Worm (Caenorhabditis elegans) whole organism, L4 larva: ENCODE results near the gene gpa-12.

Experiments used
- D1046.2 ChIP-seq: fragments of 200-800 bp; sonication (Bioruptor generic); IDR thresholded peaks from 2 replicates; pipeline ENCODE4 v1.3.6; 2022; ENCODE audit warnings: missing genetic modification characterization, missing compliant biosample characterization
- R02D3.7 ChIP-seq: fragments of 150-350 bp; sonication (generic microtip); optimal IDR thresholded peaks from 3 replicates; lab custom pipeline; 2014; ENCODE audit warnings: missing biosample characterization, missing genetic modification characterization
- ZK546.5 ChIP-seq, 2 experiments: sonication (generic microtip); optimal IDR thresholded peaks; 2 replicates each; lab custom pipeline; 2017; ENCODE audit warnings: missing biosample characterization in 2 of 2, missing genetic modification characterization in 2 of 2
- daf-8 ChIP-seq: fragments of 200-800 bp; sonication (Bioruptor generic); IDR thresholded peaks from 2 replicates; pipeline ENCODE4 v1.3.6; 2022; ENCODE audit warnings: missing genetic modification characterization, missing compliant biosample characterization
- lin-13 ChIP-seq: fragments of 150-350 bp; optimal IDR thresholded peaks from 2 replicates; lab custom pipeline; 2014; ENCODE audit warnings: missing biosample characterization, missing genetic modification reagents, missing genetic modification characterization
- nhr-11 ChIP-seq: fragments of 150-350 bp; optimal IDR thresholded peaks from 2 replicates; lab custom pipeline; 2014; ENCODE audit warnings: missing biosample characterization, missing genetic modification characterization
- nhr-237 ChIP-seq: sonication (generic microtip); optimal IDR thresholded peaks from 2 replicates; lab custom pipeline; 2017; ENCODE audit warnings: missing biosample characterization, missing genetic modification characterization
- pha-4 ChIP-seq, 2 experiments: fragments of 150-350 bp in 1 of 2; fragments of 200-800 bp in 1 of 2; sonication (Bioruptor generic) in 1 of 2; IDR thresholded peaks in 1 of 2; optimal IDR thresholded peaks in 1 of 2; 2 replicates each; pipeline versions ENCODE4 v1.3.6 to Lab custom; 2014 to 2022; ENCODE audit warnings: missing genetic modification characterization in 2 of 2, missing genetic modification reagents in 2 of 2, missing biosample characterization in 1 of 2, missing compliant biosample characterization in 1 of 2
- set-16 ChIP-seq: fragments of 200-800 bp; sonication (Bioruptor generic); IDR thresholded peaks from 2 replicates; pipeline ENCODE4 v1.3.6; 2022; ENCODE audit warnings: missing genetic modification reagents, missing genetic modification characterization, missing compliant biosample characterization
- unc-62 ChIP-seq, 3 experiments: fragments of 150-350 bp in 1 of 3; sonication (generic microtip); optimal IDR thresholded peaks in 2 of 3; peaks in 1 of 3; 1 replicate in 1 of 3; 2 replicates in 2 of 3; lab custom pipeline; 2014 to 2017; ENCODE audit warnings: missing biosample characterization in 3 of 3, missing genetic modification characterization in 3 of 3, missing genetic modification reagents in 3 of 3, missing genotype in 1 of 3

ce11 chrX:9270753-9271152 lies 27.4 kb downstream of the gpa-12 start, which contains the start of gene B0416.5:
- TF ChIP-seq pha-4 (GFP tag; IDR thresholded peaks at IDR 0.05; lab: Robert Waterston, UW) (no peak), pha-4 (tag; optimal IDR thresholded peaks at IDR 0.05; lab: Kevin White, UChicago) (no peak), lin-13 (GFP tag; lab: Kevin White, UChicago) (no peak), ZK546.5 (tag; optimal IDR thresholded peaks at IDR 0.05; lab: Kevin White, UChicago) (no peak), R02D3.7 (tag; lab: Kevin White, UChicago) (no peak), unc-62 (GFP tag; optimal IDR thresholded peaks at IDR 0.05 in 1 of 2; lab: Kevin White, UChicago) (no peak), unc-62 (tag; optimal IDR thresholded peaks at IDR 0.05; lab: Kevin White, UChicago) (no peak), nhr-11 (no peak), D1046.2 (GFP tag; lab: Robert Waterston, UW) (no peak), nhr-237 (no peak), daf-8 (GFP tag; lab: Robert Waterston, UW) (no peak), set-16 (GFP tag; lab: Robert Waterston, UW) (no peak)
